Worm (Caenorhabditis elegans): ENCODE results near the gene ced-4.

Gene ced-4

DNA sequence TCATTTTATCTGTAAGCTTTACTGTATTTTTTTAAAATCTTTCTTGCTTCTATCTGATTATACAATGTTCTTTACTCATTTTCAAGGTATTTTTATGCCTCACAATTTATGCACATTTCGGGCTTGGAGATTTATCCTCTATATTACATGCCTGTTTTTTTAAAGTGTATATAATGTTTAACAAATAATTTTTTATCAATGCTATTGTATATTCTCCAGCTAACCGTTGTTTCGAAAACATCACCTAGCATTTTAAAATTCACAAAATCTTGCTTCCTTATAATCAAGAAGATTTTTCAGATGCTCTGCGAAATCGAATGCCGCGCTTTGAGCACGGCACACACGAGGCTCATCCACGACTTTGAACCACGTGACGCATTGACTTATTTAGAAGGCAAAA is at the start of gene ced-4:
TSS of gene ced-4 (plus strand) at position 301 of the 400 bp plus-strand sequence.
- TF ChIP-seq dve-1 (tag; optimal IDR thresholded peaks at IDR 0.05) (no peak), nhr-11 (tag; optimal IDR thresholded peaks at IDR 0.05) (no peak), ceh-24 (tag; optimal IDR thresholded peaks at IDR 0.05) (no peak), sox-2 (GFP tag; IDR thresholded peaks at IDR 0.05) (no peak), pha-4 (tag; optimal IDR thresholded peaks at IDR 0.05) (no peak), fkh-6 (tag; optimal IDR thresholded peaks at IDR 0.05) (no peak), pros-1 (tag; optimal IDR thresholded peaks at IDR 0.05) (no peak), pag-3 (tag; optimal IDR thresholded peaks at IDR 0.05; ENCODE audit: borderline replicate concordance) (no peak), eyg-1 (tag; optimal IDR thresholded peaks at IDR 0.05) (no peak), unc-86 (tag; optimal IDR thresholded peaks at IDR 0.05) (no peak), ceh-19 (GFP tag; optimal IDR thresholded peaks at IDR 0.05) (no peak), ceh-6 (GFP tag; optimal IDR thresholded peaks at IDR 0.05) (no peak), pha-2 (tag; optimal IDR thresholded peaks at IDR 0.05) (no peak), hlh-13 (GFP tag; optimal IDR thresholded peaks at IDR 0.05) (no peak), gmeb-2 (tag; optimal IDR thresholded peaks at IDR 0.05) (no peak), fkh-10 (GFP tag; optimal IDR thresholded peaks at IDR 0.05) (no peak), ceh-2 (tag; optimal IDR thresholded peaks at IDR 0.05) (no peak), syd-9 (tag; optimal IDR thresholded peaks at IDR 0.05) (no peak), odd-2 (tag; optimal IDR thresholded peaks at IDR 0.05) (no peak), ama-1 (optimal IDR thresholded peaks at IDR 0.05) (no peak)

- TF ChIP-seq C38D4.7 (GFP tag; optimal IDR thresholded peaks at IDR 0.05), result no peak
- no peak for TF ChIP-seq ceh-30 (tag; optimal IDR thresholded peaks at IDR 0.05)
- no peak for TF ChIP-seq npax-4 (tag; optimal IDR thresholded peaks at IDR 0.05)
- no peak for TF ChIP-seq madf-2 (tag; optimal IDR thresholded peaks at IDR 0.05)
- no peak for TF ChIP-seq nhr-232 (tag; optimal IDR thresholded peaks at IDR 0.05)
- no peak for TF ChIP-seq hlh-8 (tag; optimal IDR thresholded peaks at IDR 0.05)
- no peak for TF ChIP-seq unc-86 (tag; optimal IDR thresholded peaks at IDR 0.05)
- TF ChIP-seq ztf-16 (tag; optimal IDR thresholded peaks at IDR 0.05), result no peak
- TF ChIP-seq ttx-3 (tag; optimal IDR thresholded peaks at IDR 0.05), result no peak
- no peak for TF ChIP-seq fkh-6 (tag; optimal IDR thresholded peaks at IDR 0.05)
- TF ChIP-seq ceh-9 (tag; optimal IDR thresholded peaks at IDR 0.05), result no peak
- TF ChIP-seq nhr-11 (tag; optimal IDR thresholded peaks at IDR 0.05), result no peak
- TF ChIP-seq fkh-10 (GFP tag; optimal IDR thresholded peaks at IDR 0.05), result no peak
Measured at ce11 chrIII:4802707-4803106, 49.4 kb upstream of the ced-4 start, which contains the start of gene metl-5. Gene metl-5 (plus strand): TSS chrIII:4803007.

DNA sequence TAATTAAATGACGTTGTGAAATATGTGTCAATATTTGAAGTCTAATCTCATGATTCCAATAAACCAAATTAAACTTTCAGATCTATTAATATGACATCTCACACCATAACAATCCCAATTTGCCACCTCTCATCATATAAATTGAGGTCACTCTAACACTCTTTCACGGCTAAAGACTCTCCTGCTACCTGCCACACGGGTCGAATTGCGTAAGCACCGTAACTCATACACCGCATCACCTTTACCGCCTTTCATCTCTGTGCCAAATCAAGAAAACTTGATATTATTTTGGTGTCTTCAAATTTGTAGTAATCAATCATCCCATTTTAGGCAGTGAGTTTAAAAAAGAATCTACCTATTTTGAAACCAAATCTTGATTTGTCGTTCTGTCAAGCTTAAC is 45.8 kb upstream of the ced-4 start:
- TF ChIP-seq ceh-22 (tag; optimal IDR thresholded peaks at IDR 0.05), result no peak
- no peak for TF ChIP-seq hlh-13 (GFP tag; optimal IDR thresholded peaks at IDR 0.05)
- no peak for TF ChIP-seq K09A11.1 (tag; optimal IDR thresholded peaks at IDR 0.05; ENCODE audit: insufficient read depth)
- no peak for TF ChIP-seq eyg-1 (tag; optimal IDR thresholded peaks at IDR 0.05)
- TF ChIP-seq ceh-30 (tag; optimal IDR thresholded peaks at IDR 0.05), result no peak
- TF ChIP-seq nhr-232 (tag; optimal IDR thresholded peaks at IDR 0.05), result no peak

- TF ChIP-seq ceh-30 (tag; optimal IDR thresholded peaks at IDR 0.05) (no peak), nfya-1 (tag; optimal IDR thresholded peaks at IDR 0.05) (peak; percentile 85)
Measured at ce11 chrIII:4808089-4808488, 44.0 kb upstream of the ced-4 start.

DNA sequence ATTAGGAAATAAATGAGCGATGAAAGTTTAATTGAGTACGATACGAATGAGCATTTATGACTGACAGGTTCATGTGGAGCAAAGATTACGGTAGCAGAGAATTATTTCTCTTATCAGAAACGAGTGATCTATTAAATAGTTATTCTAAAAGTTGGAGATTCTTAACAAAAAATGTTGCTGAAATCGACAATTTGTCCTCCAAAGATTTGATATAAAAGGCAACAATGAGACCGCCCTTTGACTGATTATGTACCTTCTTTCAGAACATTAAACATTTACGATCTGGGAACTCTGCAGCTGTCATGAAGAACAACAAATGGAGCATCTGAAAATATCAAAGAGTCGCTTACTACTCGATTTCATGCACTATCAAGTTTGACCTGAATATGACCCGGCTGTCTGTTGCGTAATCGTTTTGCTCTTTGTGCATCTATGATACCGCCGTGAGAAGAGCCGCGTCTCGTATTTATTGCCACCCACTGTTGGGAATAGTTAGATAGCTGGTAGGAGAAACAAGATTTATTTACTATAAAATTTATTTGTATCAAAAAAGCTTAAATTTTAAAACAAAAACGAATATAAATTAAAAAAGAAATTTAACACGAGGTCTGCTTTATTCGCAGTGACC is 42.5 kb upstream of the ced-4 start, which contains the start of gene pal-1:
TSS of gene pal-1 (minus strand) at position 51 of the 628 bp plus-strand sequence.
- no peak for TF ChIP-seq ceh-31 (tag; optimal IDR thresholded peaks at IDR 0.05)
- no peak for TF ChIP-seq ceh-14 (tag; optimal IDR thresholded peaks at IDR 0.05)
- no peak for TF ChIP-seq fkh-6 (tag; optimal IDR thresholded peaks at IDR 0.05)
- TF ChIP-seq sox-2 (GFP tag; IDR thresholded peaks at IDR 0.05), result no peak
- TF ChIP-seq hlh-13 (GFP tag; optimal IDR thresholded peaks at IDR 0.05), result no peak
- TF ChIP-seq pros-1 (tag; optimal IDR thresholded peaks at IDR 0.05), result no peak
- no peak for TF ChIP-seq dve-1 (tag; optimal IDR thresholded peaks at IDR 0.05)
- no peak for TF ChIP-seq pag-3 (tag; optimal IDR thresholded peaks at IDR 0.05; ENCODE audit: borderline replicate concordance)
- no peak for TF ChIP-seq gmeb-2 (tag; optimal IDR thresholded peaks at IDR 0.05)
- TF ChIP-seq syd-9 (tag; optimal IDR thresholded peaks at IDR 0.05), result no peak
- TF ChIP-seq nfya-1 (tag; optimal IDR thresholded peaks at IDR 0.05), result no peak

Data from whole organism, late embryonic.